Fruit fly (Drosophila melanogaster) whole organism, pupa: ENCODE data around the gene UQCR-14.

Experiments used
- CG10348 ChIP-seq: fragments of 200-800 bp; sonication (Bioruptor generic); IDR thresholded peaks from 2 replicates; pipeline ENCODE4 v1.3.6; 2022; ENCODE audit warnings: missing biosample characterization, missing genetic modification characterization
- CG13204 ChIP-seq: fragments of 200-800 bp; sonication (Bioruptor generic); optimal IDR thresholded peaks from 2 replicates; lab custom pipeline; 2018; ENCODE audit warnings: missing biosample characterization, mild to moderate bottlenecking, missing genetic modification characterization, moderate library complexity
- CG14655 ChIP-seq: fragments of 200-800 bp; sonication (Bioruptor generic); optimal IDR thresholded peaks from 3 replicates; lab custom pipeline; 2017; ENCODE audit warnings: mild to moderate bottlenecking, missing biosample characterization, missing genetic modification reagents, missing genetic modification characterization
- CG17806 ChIP-seq: fragments of 200-800 bp; sonication (Bioruptor generic); optimal IDR thresholded peaks from 2 replicates; lab custom pipeline; 2018; ENCODE audit warnings: missing biosample characterization, mild to moderate bottlenecking, missing genetic modification characterization, moderate library complexity
- CG34367 ChIP-seq: fragments of 200-800 bp; sonication (Bioruptor generic); optimal IDR thresholded peaks from 2 replicates; lab custom pipeline; 2018; ENCODE audit warnings: missing biosample characterization, mild to moderate bottlenecking, missing genetic modification characterization
- CG4496 ChIP-seq: fragments of 200-800 bp; sonication (Bioruptor generic); IDR thresholded peaks from 3 replicates; pipeline ENCODE4 v1.3.6; 2022; ENCODE audit warnings: missing biosample characterization, missing genetic modification characterization
- CG8159 ChIP-seq: fragments of 200-800 bp; sonication (Bioruptor generic); optimal IDR thresholded peaks from 3 replicates; lab custom pipeline; 2018; ENCODE audit warnings: missing biosample characterization, mild to moderate bottlenecking, missing genetic modification characterization, moderate library complexity
- CG8301 ChIP-seq: fragments of 200-800 bp; sonication (Bioruptor generic); optimal IDR thresholded peaks from 2 replicates; lab custom pipeline; 2018; ENCODE audit warnings: missing biosample characterization, mild to moderate bottlenecking, missing genetic modification characterization
- CG9948 ChIP-seq: fragments of 200-800 bp; sonication (Bioruptor generic); optimal IDR thresholded peaks from 2 replicates; lab custom pipeline; 2018; ENCODE audit warnings: missing biosample characterization, mild to moderate bottlenecking, missing genetic modification characterization, moderate library complexity
- EcR ChIP-seq: fragments of 200-800 bp; sonication (Bioruptor generic); optimal IDR thresholded peaks from 3 replicates; lab custom pipeline; 2019; ENCODE audit warnings: missing biosample characterization, missing genetic modification characterization, mild to moderate bottlenecking, moderate library complexity, missing genetic modification reagents
- Ets98B ChIP-seq: fragments of 200-800 bp; sonication (Bioruptor generic); IDR thresholded peaks from 2 replicates; pipeline ENCODE4 v1.3.6; 2022; ENCODE audit warnings: missing biosample characterization, missing genetic modification characterization
- Snoo ChIP-seq: fragments of 200-800 bp; sonication (Bioruptor generic); optimal IDR thresholded peaks from 3 replicates; lab custom pipeline; 2017; ENCODE audit warnings: missing biosample characterization, mild to moderate bottlenecking, missing genetic modification characterization, inconsistent platforms
- gl ChIP-seq: fragments of 200-800 bp; sonication (Bioruptor generic); optimal IDR thresholded peaks from 2 replicates; lab custom pipeline; 2018; ENCODE audit warnings: missing biosample characterization, mild to moderate bottlenecking, missing genetic modification characterization
- rn ChIP-seq: fragments of 200-800 bp; sonication (Bioruptor generic); IDR thresholded peaks from 2 replicates; pipeline ENCODE4 v1.3.6; 2022; ENCODE audit warnings: missing biosample characterization, missing genetic modification characterization

DNA sequence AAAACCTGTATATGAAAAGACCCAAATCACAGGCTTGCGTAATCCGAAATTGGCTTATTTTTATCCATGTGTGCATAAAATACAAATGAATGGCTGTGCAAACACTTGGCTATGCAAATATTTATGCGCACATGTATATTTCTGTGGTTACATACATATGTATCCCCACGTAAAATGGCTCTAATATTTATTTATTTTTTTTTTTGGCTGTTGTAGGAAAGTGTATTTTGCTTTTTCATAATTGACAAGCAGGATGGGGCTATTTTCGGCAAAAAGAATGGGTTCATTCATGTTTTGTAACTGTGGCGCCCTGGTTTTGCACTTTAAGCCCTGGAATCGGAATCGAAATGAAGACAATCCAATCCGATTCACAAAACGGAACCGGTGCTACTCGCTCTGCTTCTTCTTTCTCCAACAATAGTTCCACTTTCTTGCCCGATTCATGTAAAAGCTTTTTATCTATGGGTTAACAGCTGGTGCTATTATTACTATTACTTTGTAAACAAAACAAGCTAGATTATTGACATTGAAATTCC lies 49.1 kb downstream of the UQCR-14 start:
- peak; percentile 57 for TF ChIP-seq CG8159
- TF ChIP-seq CG10348 (GFP tag; lab: Robert Waterston, UW): no peak
- TF ChIP-seq CG14655 (GFP tag; lab: Kevin White, UChicago): no peak
- TF ChIP-seq CG9948 (tag; lab: Kevin White, UChicago): peak; percentile 33
- TF ChIP-seq EcR (GFP tag; lab: Kevin White, UChicago): no peak
- TF ChIP-seq gl (tag; lab: Kevin White, UChicago): no peak
- no peak for TF ChIP-seq CG13204
- peak; percentile 93 for TF ChIP-seq CG4496
- TF ChIP-seq rn (GFP tag; lab: Robert Waterston, UW): peak; percentile 61
- TF ChIP-seq Ets98B (GFP tag; lab: Robert Waterston, UW): peak; percentile 87
- peak; percentile 62 for TF ChIP-seq CG17806 (tag; lab: Kevin White, UChicago)
- peak; percentile 46 for TF ChIP-seq CG34367 (tag; lab: Kevin White, UChicago)
- peak; percentile 49 for TF ChIP-seq CG8301 (tag; lab: Kevin White, UChicago)
- TF ChIP-seq Snoo (tag; lab: Kevin White, UChicago): peak; percentile 67
